Worm (Caenorhabditis elegans): ENCODE results near the gene dpf-5.

- no peak for TF ChIP-seq ZK546.5 (tag; optimal IDR thresholded peaks at IDR 0.05)
- no peak for TF ChIP-seq lin-39 (tag; optimal IDR thresholded peaks at IDR 0.05)
- TF ChIP-seq nhr-77 (tag; optimal IDR thresholded peaks at IDR 0.05): no peak
- TF ChIP-seq elt-3 (tag; optimal IDR thresholded peaks at IDR 0.05): no peak
- TF ChIP-seq ama-1 (optimal IDR thresholded peaks at IDR 0.05): no peak
- no peak for TF ChIP-seq pqm-1 (tag; optimal IDR thresholded peaks at IDR 0.05)
- no peak for TF ChIP-seq unc-62 (GFP tag; optimal IDR thresholded peaks at IDR 0.05)
- no peak for TF ChIP-seq egl-27 (tag; optimal IDR thresholded peaks at IDR 0.05)
- TF ChIP-seq nhr-237 (tag; optimal IDR thresholded peaks at IDR 0.05): no peak
- TF ChIP-seq nhr-11 (tag; optimal IDR thresholded peaks at IDR 0.05): no peak
- no peak for TF ChIP-seq nhr-25 (tag; optimal IDR thresholded peaks at IDR 0.05)
- TF ChIP-seq elt-2 (tag; optimal IDR thresholded peaks at IDR 0.05): no peak
- no peak for TF ChIP-seq nhr-23 (tag; optimal IDR thresholded peaks at IDR 0.05)
- no peak for TF ChIP-seq fos-1 (tag; optimal IDR thresholded peaks at IDR 0.05)
These were observed 50.3 kb downstream of the dpf-5 start, which contains the start of the genes fbxb-77 and Y17G9B.11 for ce11 chrIV:4755929-4756655.
